Fruit fly (Drosophila melanogaster) whole organism, embryonic: Measurements from ENCODE around the gene CG10660.

ENCODE experiments used
- Antp ChIP-seq: fragments of 200-800 bp; sonication (Bioruptor generic); optimal IDR thresholded peaks from 3 replicates; lab custom pipeline; 2016; ENCODE audit warnings: missing biosample characterization, missing genetic modification characterization
- Atf6 ChIP-seq: fragments of 200-800 bp; sonication (Bioruptor generic); IDR thresholded peaks from 2 replicates; pipeline ENCODE4 v1.3.6; 2022; ENCODE audit warnings: missing biosample characterization, missing genetic modification characterization
- CG10321 ChIP-seq: fragments of 200-800 bp; sonication (Bioruptor generic); IDR thresholded peaks from 2 replicates; pipeline ENCODE4 v1.3.6; 2022; ENCODE audit warnings: missing biosample characterization, missing genetic modification characterization
- CG11085 ChIP-seq: fragments of 200-800 bp; sonication (Bioruptor generic); IDR thresholded peaks from 2 replicates; pipeline ENCODE4 v1.3.6; 2022; ENCODE audit warnings: missing biosample characterization, missing genetic modification characterization
- CG11723 ChIP-seq: fragments of 200-800 bp; sonication (Bioruptor generic); optimal IDR thresholded peaks from 2 replicates; lab custom pipeline; 2017; ENCODE audit warnings: missing biosample characterization, mild to moderate bottlenecking, missing genetic modification characterization
- CG12155 ChIP-seq: fragments of 200-800 bp; sonication (Bioruptor generic); optimal IDR thresholded peaks from 3 replicates; lab custom pipeline; 2016; ENCODE audit warnings: missing biosample characterization, missing genetic modification characterization
- CG13287 ChIP-seq: fragments of 200-800 bp; sonication (Bioruptor generic); IDR thresholded peaks from 2 replicates; pipeline ENCODE4 v1.3.6; 2022; ENCODE audit warnings: missing biosample characterization, missing genetic modification characterization; ENCODE audit not compliant: partially characterized antibody
- CG1529 ChIP-seq: fragments of 200-800 bp; sonication (Bioruptor generic); optimal IDR thresholded peaks from 3 replicates; lab custom pipeline; 2018; ENCODE audit warnings: missing biosample characterization, missing genetic modification characterization
- CG18262 ChIP-seq: fragments of 200-800 bp; optimal IDR thresholded peaks from 3 replicates; lab custom pipeline; 2019; ENCODE audit warnings: missing biosample characterization, mild to moderate bottlenecking, missing genetic modification characterization, moderate library complexity
- CG2199 ChIP-seq: fragments of 200-800 bp; sonication (Bioruptor generic); IDR thresholded peaks from 3 replicates; pipeline ENCODE4 v1.3.6; 2022; ENCODE audit warnings: missing biosample characterization, missing genetic modification characterization
- CG2678 ChIP-seq: fragments of 200-800 bp; sonication (Bioruptor generic); optimal IDR thresholded peaks from 3 replicates; lab custom pipeline; 2019; ENCODE audit warnings: missing biosample characterization, mild to moderate bottlenecking, missing genetic modification characterization, moderate library complexity
- CG31388 ChIP-seq: fragments of 200-800 bp; sonication (Bioruptor generic); optimal IDR thresholded peaks from 2 replicates; lab custom pipeline; 2016; ENCODE audit warnings: missing biosample characterization, missing genetic modification characterization
- CG6175 ChIP-seq: fragments of 200-800 bp; sonication (Bioruptor generic); IDR thresholded peaks from 3 replicates; pipeline ENCODE4 v1.3.6; 2022; ENCODE audit warnings: missing biosample characterization, missing genetic modification characterization
- CG6272 ChIP-seq: fragments of 200-800 bp; sonication (Bioruptor generic); IDR thresholded peaks from 2 replicates; pipeline ENCODE4 v1.3.6; 2022; ENCODE audit warnings: missing biosample characterization, missing genetic modification characterization
- CG7839 ChIP-seq: fragments of 200-800 bp; sonication (Bioruptor generic); optimal IDR thresholded peaks from 3 replicates; lab custom pipeline; 2018; ENCODE audit warnings: missing biosample characterization, mild to moderate bottlenecking, missing genetic modification characterization, moderate library complexity
- CG7987 ChIP-seq: fragments of 200-800 bp; sonication (Bioruptor generic); optimal IDR thresholded peaks from 2 replicates; lab custom pipeline; 2018; ENCODE audit warnings: missing biosample characterization, mild to moderate bottlenecking, missing genetic modification characterization, moderate library complexity
- CG8290 ChIP-seq, 3 experiments: fragments of 200-800 bp; sonication (Bioruptor generic); optimal IDR thresholded peaks; 2 replicates each; lab custom pipeline; 2016 to 2019; ENCODE audit warnings: missing biosample characterization in 3 of 3, missing genetic modification characterization in 3 of 3, mild to moderate bottlenecking in 2 of 3, moderate library complexity in 1 of 3
- CG8765 ChIP-seq: fragments of 200-800 bp; sonication (Bioruptor generic); IDR thresholded peaks from 2 replicates; pipeline ENCODE4 v1.3.6; 2022; ENCODE audit warnings: missing biosample characterization, missing genetic modification characterization
- CG9437 ChIP-seq: fragments of 200-800 bp; sonication (Bioruptor generic); optimal IDR thresholded peaks from 2 replicates; lab custom pipeline; 2018; ENCODE audit warnings: missing biosample characterization, mild to moderate bottlenecking, missing genetic modification characterization
- CTCF ChIP-seq: fragments of 200-800 bp; sonication (Bioruptor generic); optimal IDR thresholded peaks from 2 replicates; lab custom pipeline; 2017; ENCODE audit warnings: missing biosample characterization, mild to moderate bottlenecking, missing genetic modification characterization, moderate library complexity
- D19A ChIP-seq: fragments of 200-800 bp; optimal IDR thresholded peaks from 3 replicates; lab custom pipeline; 2019; ENCODE audit warnings: missing biosample characterization, mild to moderate bottlenecking, missing genetic modification characterization, moderate library complexity
- HmgD ChIP-seq: fragments of 200-800 bp; sonication (Bioruptor generic); optimal IDR thresholded peaks from 3 replicates; lab custom pipeline; 2016; ENCODE audit warnings: missing biosample characterization, missing genetic modification characterization
- Hr3 ChIP-seq: fragments of 200-800 bp; sonication (Bioruptor generic); optimal IDR thresholded peaks from 3 replicates; lab custom pipeline; 2016; ENCODE audit warnings: missing biosample characterization, missing genetic modification characterization
- Lim3 ChIP-seq: fragments of 200-800 bp; sonication (Bioruptor generic); IDR thresholded peaks from 2 replicates; pipeline ENCODE4 v1.3.6; 2022; ENCODE audit warnings: missing biosample characterization, missing genetic modification characterization
- MTF-1 ChIP-seq: fragments of 200-800 bp; sonication (Bioruptor generic); optimal IDR thresholded peaks from 2 replicates; lab custom pipeline; 2018; ENCODE audit warnings: missing biosample characterization, mild to moderate bottlenecking, missing genetic modification characterization, borderline replicate concordance
- Myb ChIP-seq: fragments of 200-800 bp; sonication (Bioruptor generic); optimal IDR thresholded peaks from 2 replicates; lab custom pipeline; 2016; ENCODE audit warnings: missing biosample characterization, missing genetic modification characterization
- Pdp1 ChIP-seq, 2 experiments: fragments of 200-800 bp; sonication (Bioruptor generic); optimal IDR thresholded peaks; 3 replicates each; lab custom pipeline; 2016; ENCODE audit warnings: missing biosample characterization in 2 of 2, missing genetic modification characterization in 2 of 2, mild to moderate bottlenecking in 1 of 2, moderate library complexity in 1 of 2
- Sox100B ChIP-seq: fragments of 200-800 bp; sonication (Bioruptor generic); optimal IDR thresholded peaks from 3 replicates; lab custom pipeline; 2018; ENCODE audit warnings: missing biosample characterization, mild to moderate bottlenecking, missing genetic modification characterization
- ab ChIP-seq: fragments of 200-800 bp; sonication (Bioruptor generic); optimal IDR thresholded peaks from 2 replicates; lab custom pipeline; 2016; ENCODE audit warnings: missing biosample characterization, missing genetic modification characterization
- abd-A ChIP-seq: fragments of 200-800 bp; sonication (Bioruptor generic); optimal IDR thresholded peaks from 3 replicates; lab custom pipeline; 2019; ENCODE audit warnings: missing biosample characterization, mild to moderate bottlenecking, missing genetic modification characterization, moderate library complexity
- ac ChIP-seq: fragments of 200-800 bp; sonication (Bioruptor generic); optimal IDR thresholded peaks from 3 replicates; lab custom pipeline; 2017; ENCODE audit warnings: missing biosample characterization, mild to moderate bottlenecking, missing genetic modification characterization
- al ChIP-seq: fragments of 200-800 bp; sonication (Bioruptor generic); IDR thresholded peaks from 2 replicates; pipeline ENCODE4 v1.3.6; 2022; ENCODE audit warnings: missing biosample characterization, missing genetic modification characterization
- ap ChIP-seq: fragments of 200-800 bp; sonication (Bioruptor generic); IDR thresholded peaks from 2 replicates; pipeline ENCODE4 v1.3.6; 2022; ENCODE audit warnings: missing biosample characterization, missing genetic modification characterization
- az2 ChIP-seq: fragments of 200-800 bp; sonication (Bioruptor generic); optimal IDR thresholded peaks from 3 replicates; lab custom pipeline; 2016; ENCODE audit warnings: missing biosample characterization, missing genetic modification characterization
- crp ChIP-seq, 2 experiments: fragments of 200-800 bp; sonication (Bioruptor generic); optimal IDR thresholded peaks; 2 replicates in 1 of 2; 3 replicates in 1 of 2; lab custom pipeline; 2017; ENCODE audit warnings: missing biosample characterization in 2 of 2, missing genetic modification characterization in 2 of 2, mild to moderate bottlenecking in 1 of 2, moderate library complexity in 1 of 2
- en ChIP-seq: fragments of 200-800 bp; sonication (Bioruptor generic); optimal IDR thresholded peaks from 2 replicates; lab custom pipeline; 2016; ENCODE audit warnings: missing biosample characterization, missing genetic modification characterization
- fru ChIP-seq: fragments of >200 bp; optimal IDR thresholded peaks from 2 replicates; lab custom pipeline; 2017
- gem ChIP-seq: fragments of 200-800 bp; sonication (Bioruptor generic); optimal IDR thresholded peaks from 2 replicates; lab custom pipeline; 2019; ENCODE audit warnings: missing biosample characterization, mild to moderate bottlenecking, missing genetic modification characterization, moderate library complexity
- grau ChIP-seq: fragments of 200-800 bp; optimal IDR thresholded peaks from 3 replicates; lab custom pipeline; 2019; ENCODE audit warnings: missing biosample characterization, mild to moderate bottlenecking, missing genetic modification characterization, moderate library complexity
- kni ChIP-seq: fragments of 200-800 bp; sonication (Bioruptor generic); optimal IDR thresholded peaks from 3 replicates; lab custom pipeline; 2017; ENCODE audit warnings: mild to moderate bottlenecking, missing biosample characterization, missing genetic modification reagents, missing genetic modification characterization
- otp ChIP-seq: fragments of 200-800 bp; sonication (Bioruptor generic); IDR thresholded peaks from 3 replicates; pipeline ENCODE4, ENCODE4 v1.3.6; 2022; ENCODE audit warnings: missing biosample characterization, missing genetic modification characterization
- peb ChIP-seq: fragments of 200-800 bp; sonication (Bioruptor generic); IDR thresholded peaks from 2 replicates; pipeline ENCODE4 v1.3.6; 2022; ENCODE audit warnings: missing biosample characterization, missing genetic modification characterization
- sc ChIP-seq, 3 experiments: fragments of >200 bp in 2 of 3; fragments of 200-800 bp in 1 of 3; sonication (Bioruptor generic) in 1 of 3; optimal IDR thresholded peaks; 2 replicates in 2 of 3; 3 replicates in 1 of 3; lab custom pipeline; 2017; ENCODE audit warnings: mild to moderate bottlenecking in 1 of 3, missing biosample characterization in 1 of 3, missing genetic modification characterization in 1 of 3, missing genetic modification reagents in 1 of 3
- sens ChIP-seq: fragments of 200-800 bp; sonication (Bioruptor generic); peaks from one replicate; lab custom pipeline; 2016; ENCODE audit warnings: missing biosample characterization, missing genetic modification characterization
- sens-2 ChIP-seq: fragments of 200-800 bp; sonication (Bioruptor generic); IDR thresholded peaks from 2 replicates; pipeline ENCODE4 v1.3.6; 2022; ENCODE audit warnings: missing biosample characterization, missing genetic modification characterization
- sima ChIP-seq: fragments of 200-800 bp; sonication (Bioruptor generic); optimal IDR thresholded peaks from 2 replicates; lab custom pipeline; 2016; ENCODE audit warnings: missing biosample characterization, missing genetic modification characterization
- tio ChIP-seq: fragments of 200-800 bp; sonication (Bioruptor generic); optimal IDR thresholded peaks from 2 replicates; lab custom pipeline; 2017; ENCODE audit warnings: missing biosample characterization, missing genetic modification characterization, inconsistent platforms
- unc-4 ChIP-seq: fragments of 200-800 bp; sonication (Bioruptor generic); IDR thresholded peaks from 2 replicates; pipeline ENCODE4 v1.3.6; 2022; ENCODE audit warnings: missing biosample characterization, missing genetic modification characterization; ENCODE audit not compliant: partially characterized antibody
- vvl ChIP-seq: fragments of 200-800 bp; sonication (Bioruptor generic); IDR thresholded peaks from 2 replicates; pipeline ENCODE4 v1.3.6; 2022; ENCODE audit warnings: missing biosample characterization, missing genetic modification characterization
- wdn ChIP-seq: fragments of 200-800 bp; sonication (Bioruptor generic); IDR thresholded peaks from 2 replicates; pipeline ENCODE4 v1.3.6; 2022; ENCODE audit warnings: missing biosample characterization, missing genetic modification characterization

Gene CG10660

dm6 chr3L:12490418-12491035 lies at the start of gene CG10660 (continued):
- TF ChIP-seq abd-A (tag; lab: Kevin White, UChicago) (no peak), ap (GFP tag; lab: Robert Waterston, UW) (peak; percentile 81), CG11723 (GFP tag; lab: Kevin White, UChicago) (peak; percentile 70), al (GFP tag; lab: Robert Waterston, UW) (peak; percentile 37; the same call in 1 of the 2 replicates), gem (tag; lab: Kevin White, UChicago) (peak; percentile 94), crp (GFP tag; optimal IDR thresholded peaks at IDR 0.05; lab: Kevin White, UChicago) (peak in 1 of 2 experiments; percentile 15), CG7987 (peak; percentile 55), CG8290 (GFP tag; optimal IDR thresholded peaks at IDR 0.05; lab: Kevin White, UChicago) (no peak), CG8290 (tag; optimal IDR thresholded peaks at IDR 0.05; lab: Kevin White, UChicago) (peak in 1 of 2 experiments; percentile 91), HmgD (GFP tag; lab: Kevin White, UChicago) (no peak), Pdp1 (GFP tag; optimal IDR thresholded peaks at IDR 0.05; lab: Kevin White, UChicago) (peak; percentile 67 to 76), CG2199 (GFP tag; lab: Robert Waterston, UW) (no peak; the same call in 2 of the 3 replicates), sens (GFP tag; lab: Kevin White, UChicago) (peak; percentile 94), CTCF (GFP tag; lab: Kevin White, UChicago) (peak; percentile 41), CG10321 (peak; percentile 69; the same call in 1 of the 2 replicates), CG6272 (GFP tag; lab: Robert Waterston, UW) (no peak), Sox100B (GFP tag; lab: Kevin White, UChicago) (peak; percentile 84), CG18262 (tag; lab: Kevin White, UChicago) (peak; percentile 88), Myb (GFP tag; lab: Kevin White, UChicago) (peak; percentile 36), sima (GFP tag; lab: Kevin White, UChicago) (no peak), MTF-1 (GFP tag; lab: Kevin White, UChicago) (peak; percentile 77), tio (peak; percentile 70), Lim3 (GFP tag; lab: Robert Waterston, UW) (0 out of 2 replicates have a peak, but pooled peaks have one; percentile 11), unc-4 (GFP tag; lab: Robert Waterston, UW) (no peak), sc (optimal IDR thresholded peaks at IDR 0.05; lab: Kevin White, UChicago) (no peak), sc (GFP tag; optimal IDR thresholded peaks at IDR 0.05; lab: Kevin White, UChicago) (peak; percentile 85), CG12155 (peak; percentile 79), wdn (peak; percentile 75), CG2678 (tag; lab: Kevin White, UChicago) (peak; percentile 86), kni (GFP tag; lab: Kevin White, UChicago) (no peak), CG9437 (GFP tag; lab: Kevin White, UChicago) (peak; percentile 77), Hr3 (GFP tag; lab: Kevin White, UChicago) (peak; percentile 87), en (no peak), fru (lab: Kevin White, UChicago) (no peak), sens-2 (GFP tag; lab: Robert Waterston, UW) (peak; percentile 68), CG11085 (GFP tag; lab: Robert Waterston, UW) (peak; percentile 60; the same call in 1 of the 2 replicates), CG7839 (tag; lab: Kevin White, UChicago) (peak; percentile 94), CG1529 (GFP tag; lab: Kevin White, UChicago) (peak; percentile 83), grau (tag; lab: Kevin White, UChicago) (peak; percentile 88), CG13287 (no peak), D19A (tag; lab: Kevin White, UChicago) (peak; percentile 87), CG31388 (peak; percentile 65), Antp (GFP tag; lab: Kevin White, UChicago) (peak; percentile 56), otp (GFP tag; lab: Robert Waterston, UW) (peak; percentile 91), CG6175 (GFP tag; lab: Robert Waterston, UW) (0 out of 3 replicates have a peak, but pooled peaks have one; percentile 14), ab (GFP tag; lab: Kevin White, UChicago) (peak; percentile 58), peb (peak; percentile 75), vvl (peak; percentile 96), az2 (GFP tag; lab: Kevin White, UChicago) (peak; percentile 89), ac (GFP tag; lab: Kevin White, UChicago) (peak; percentile 34), CG8765 (peak; percentile 42; the same call in 1 of the 2 replicates), Atf6 (peak; percentile 86)
